Worm (Caenorhabditis elegans): ENCODE data around the gene clp-2.
A peak's percentile ranks its signal among the peaks of the same experiment; 100 is the strongest.

DNA sequence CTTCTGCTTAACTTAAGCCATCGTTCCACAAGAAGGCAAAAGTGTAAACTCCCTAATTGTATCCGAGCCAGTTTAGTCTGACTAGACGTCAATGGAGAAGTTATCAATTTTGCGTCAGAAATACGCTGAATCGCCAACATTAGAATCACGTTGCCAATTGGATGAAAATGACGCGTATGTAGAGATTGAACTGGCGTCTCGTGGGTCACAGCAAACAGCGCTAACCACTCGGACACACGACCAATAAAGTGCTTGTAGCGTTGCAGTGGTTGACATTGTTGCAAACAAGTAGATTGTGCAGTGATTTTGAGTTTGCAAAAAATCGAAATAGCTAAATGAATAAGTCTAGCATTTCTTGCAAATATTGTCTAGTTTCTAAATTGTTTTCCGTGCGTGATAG lies 14.2 kb downstream of the clp-2 start:
- TF ChIP-seq zag-1 (tag; optimal IDR thresholded peaks at IDR 0.05): no peak
- TF ChIP-seq pqm-1 (tag; optimal IDR thresholded peaks at IDR 0.05): peak; percentile 38
- peak; percentile 28 for TF ChIP-seq lin-15B (tag; optimal IDR thresholded peaks at IDR 0.05)
- TF ChIP-seq nhr-76 (tag; optimal IDR thresholded peaks at IDR 0.05): peak; percentile 20
- TF ChIP-seq snpc-4 (tag; optimal IDR thresholded peaks at IDR 0.05): no peak

Measured in whole organism, L3 larva.